Fruit fly (Drosophila melanogaster): ENCODE results near the gene chb.

chb gene

DNA sequence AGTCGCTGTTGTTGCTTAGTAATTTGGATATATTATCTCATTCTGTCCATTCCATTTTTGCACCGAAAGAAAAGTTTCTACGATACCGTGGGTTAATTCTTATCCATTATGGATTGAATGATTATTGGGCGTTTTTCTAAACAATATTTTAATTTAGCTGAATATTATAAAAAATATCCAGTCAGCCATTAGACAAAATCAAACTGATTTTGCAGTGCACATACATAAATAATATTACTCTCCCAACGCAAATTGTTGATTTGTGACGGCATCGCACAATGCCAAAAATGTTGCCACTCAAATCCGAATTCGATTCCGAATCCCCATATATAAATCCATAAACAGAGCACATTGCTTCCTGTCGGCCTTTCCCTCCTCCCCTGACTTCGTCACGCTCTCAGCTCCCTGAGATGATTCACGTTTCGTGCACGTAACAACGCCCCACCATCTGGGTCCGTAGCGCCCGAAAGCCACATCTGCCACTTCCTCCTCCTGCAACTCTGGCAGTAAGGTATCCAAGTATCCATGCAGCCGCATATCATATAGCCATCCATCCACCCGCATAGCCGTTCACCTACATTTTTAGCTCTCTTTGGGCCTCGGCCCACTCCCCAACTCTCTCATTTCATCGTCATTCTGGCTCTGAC, 4.4 kb downstream of the chb start (continued):
- TF ChIP-seq esn (GFP tag; optimal IDR thresholded peaks at IDR 0.05) (peak; percentile 69), svp (GFP tag) (peak; percentile 79), CG8319 (GFP tag; optimal IDR thresholded peaks at IDR 0.05) (no peak), CG6792 (GFP tag; optimal IDR thresholded peaks at IDR 0.05) (peak; percentile 47), Hr39 (GFP tag; optimal IDR thresholded peaks at IDR 0.05) (peak; percentile 64), CG9139 (GFP tag; optimal IDR thresholded peaks at IDR 0.05) (no peak), vri (GFP tag; optimal IDR thresholded peaks at IDR 0.05) (peak; percentile 69), Smox (GFP tag; optimal IDR thresholded peaks at IDR 0.05) (peak; percentile 63), Met (GFP tag; optimal IDR thresholded peaks at IDR 0.05) (peak; percentile 70), fd85E (GFP tag; optimal IDR thresholded peaks at IDR 0.05) (no peak), CG4318 (GFP tag; optimal IDR thresholded peaks at IDR 0.05) (no peak), CG10669 (GFP tag; optimal IDR thresholded peaks at IDR 0.05) (no peak), topi (GFP tag; optimal IDR thresholded peaks at IDR 0.05) (peak; percentile 57), CG8632 (GFP tag; optimal IDR thresholded peaks at IDR 0.05) (peak; percentile 47), CG3032 (tag; optimal IDR thresholded peaks at IDR 0.05) (peak; percentile 15), Ets96B (tag; optimal IDR thresholded peaks at IDR 0.05) (peak; percentile 29), CG3919 (GFP tag; optimal IDR thresholded peaks at IDR 0.05) (peak; percentile 64), ss (GFP tag; optimal IDR thresholded peaks at IDR 0.05) (peak; percentile 3 to 31), Hr38 (GFP tag; optimal IDR thresholded peaks at IDR 0.05) (no peak), CG11902 (GFP tag; optimal IDR thresholded peaks at IDR 0.05) (no peak), achi (GFP tag; optimal IDR thresholded peaks at IDR 0.05) (peak; percentile 51), Gug (GFP tag; IDR thresholded peaks at IDR 0.05) (peak; percentile 47), fkh (GFP tag; optimal IDR thresholded peaks at IDR 0.05) (no peak), Eip93F (GFP tag; optimal IDR thresholded peaks at IDR 0.05) (no peak), Sox15 (GFP tag; optimal IDR thresholded peaks at IDR 0.05) (no peak), CG11294 (GFP tag; IDR thresholded peaks at IDR 0.05) (peak; percentile 52; the same call in 1 of the 2 replicates)

DNA sequence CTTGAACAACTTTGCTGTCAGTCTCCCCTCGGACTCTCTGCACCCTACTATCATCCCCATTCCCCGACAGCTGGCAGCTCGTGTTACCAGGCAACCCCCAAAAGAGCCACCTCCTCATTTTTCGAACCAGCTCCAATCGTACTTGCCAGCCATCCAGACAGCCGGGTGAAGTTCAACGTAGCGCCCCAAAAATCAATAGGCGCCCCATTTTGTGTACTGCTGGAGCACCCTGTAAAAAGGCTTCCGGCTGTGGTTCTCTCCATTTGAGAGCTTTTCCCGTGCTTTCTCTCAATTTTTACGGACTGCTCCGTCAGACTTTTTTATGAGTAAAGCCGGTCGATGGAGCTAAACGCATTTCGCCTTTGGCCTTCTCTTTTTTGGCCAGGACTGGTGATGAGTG, 13.0 kb downstream of the chb start:
- TF ChIP-seq Eip78C (GFP tag) (peak; percentile 29), CG10631 (GFP tag; optimal IDR thresholded peaks at IDR 0.05) (no peak)

DNA sequence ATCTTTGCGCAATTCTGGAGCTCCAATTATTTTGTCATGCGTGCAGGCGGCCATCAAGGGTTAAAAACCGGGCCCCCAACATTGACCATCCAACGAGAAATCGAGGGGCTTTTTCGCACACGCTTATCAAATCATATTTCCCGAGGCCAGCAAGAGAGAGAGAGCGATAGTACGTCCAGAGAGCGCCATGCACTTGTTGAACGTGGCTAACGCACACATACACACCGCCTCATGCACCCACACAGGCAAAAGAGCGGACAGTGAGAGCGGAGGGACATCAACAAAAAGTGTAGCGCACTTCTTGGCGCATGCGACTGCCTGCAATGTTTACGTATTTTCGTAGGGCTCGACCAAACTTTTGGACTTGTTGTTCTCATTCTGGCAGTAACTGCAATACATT, 13.8 kb downstream of the chb start:
- TF ChIP-seq Sox14 (GFP tag; optimal IDR thresholded peaks at IDR 0.05) (no peak), Eip75B (GFP tag; optimal IDR thresholded peaks at IDR 0.05) (no peak), CG31627 (GFP tag; optimal IDR thresholded peaks at IDR 0.05) (no peak), Smox (GFP tag; optimal IDR thresholded peaks at IDR 0.05) (no peak), OdsH (GFP tag; optimal IDR thresholded peaks at IDR 0.05) (no peak), CG8632 (GFP tag; optimal IDR thresholded peaks at IDR 0.05) (no peak), CG4318 (GFP tag; optimal IDR thresholded peaks at IDR 0.05) (no peak), CG15336 (GFP tag; IDR thresholded peaks at IDR 0.05) (no peak), esn (GFP tag; optimal IDR thresholded peaks at IDR 0.05) (no peak), eg (GFP tag; IDR thresholded peaks at IDR 0.05) (no peak)

DNA sequence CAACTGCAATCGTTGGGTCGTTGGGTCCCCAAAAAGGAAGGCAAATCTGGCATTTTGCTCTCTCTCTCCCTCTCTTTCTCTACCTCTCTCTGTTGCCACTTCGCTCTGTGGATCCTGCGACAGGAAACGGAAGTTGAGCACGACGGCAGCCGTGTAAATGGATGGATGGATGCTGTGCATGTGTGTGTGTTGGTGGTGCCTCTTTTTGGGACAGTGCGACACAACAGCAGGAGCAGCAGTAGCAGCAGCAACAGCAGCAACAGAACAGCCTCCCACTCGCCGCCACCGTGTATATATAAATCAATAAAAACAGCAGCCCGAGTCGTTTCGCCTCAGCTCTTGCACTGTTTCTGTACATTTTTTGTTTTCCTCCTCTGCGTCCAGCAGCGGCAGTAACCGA, 19.4 kb downstream of the chb start:
- no peak for TF ChIP-seq CG8119 (GFP tag; IDR thresholded peaks at IDR 0.05)
- TF ChIP-seq vri (GFP tag; optimal IDR thresholded peaks at IDR 0.05) = no peak
- no peak for TF ChIP-seq svp (GFP tag)
- TF ChIP-seq Sox14 (GFP tag; optimal IDR thresholded peaks at IDR 0.05) = no peak
- TF ChIP-seq Eip78C (GFP tag) = peak; percentile 58

DNA sequence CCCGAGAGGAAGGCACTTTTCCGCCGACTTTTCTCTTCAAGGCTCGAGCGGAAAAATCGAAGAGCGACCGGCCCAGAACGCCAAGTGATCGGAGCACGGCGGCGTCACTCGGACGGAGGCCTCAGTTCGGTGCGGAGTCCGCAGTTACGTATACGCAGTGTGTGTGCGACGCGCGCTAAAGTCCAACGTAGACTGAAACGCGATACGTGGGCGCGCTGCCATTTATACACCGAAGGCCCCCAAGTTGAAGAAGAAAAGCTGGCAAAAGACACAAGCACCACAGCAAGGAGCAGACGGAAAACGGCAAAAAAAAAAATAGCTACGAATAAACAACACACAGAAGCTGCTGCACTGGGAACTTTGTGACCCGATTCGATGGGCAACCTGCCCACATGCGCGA, 20.5 kb downstream of the chb start, which contains the start of gene CG42337:
CG42337 (minus strand) TSS at position 194 of the 400 bp plus-strand sequence.
- no peak for TF ChIP-seq Smox (GFP tag; optimal IDR thresholded peaks at IDR 0.05)
- TF ChIP-seq acj6 (GFP tag; optimal IDR thresholded peaks at IDR 0.05) = no peak
- TF ChIP-seq CG8119 (GFP tag; IDR thresholded peaks at IDR 0.05) = no peak
- TF ChIP-seq Hr39 (GFP tag; optimal IDR thresholded peaks at IDR 0.05) = no peak
- no peak for TF ChIP-seq Eip93F (GFP tag; optimal IDR thresholded peaks at IDR 0.05)
- TF ChIP-seq Sox15 (GFP tag; optimal IDR thresholded peaks at IDR 0.05) = no peak
- TF ChIP-seq salr (GFP tag; optimal IDR thresholded peaks at IDR 0.05) = no peak
- TF ChIP-seq CG16779 (tag; optimal IDR thresholded peaks at IDR 0.05) = no peak
- TF ChIP-seq Ets96B (tag; optimal IDR thresholded peaks at IDR 0.05) = no peak
- TF ChIP-seq Hr4 (GFP tag; optimal IDR thresholded peaks at IDR 0.05) = no peak
- TF ChIP-seq CG34406 (GFP tag; optimal IDR thresholded peaks at IDR 0.05) = no peak

Data from whole organism, prepupa.